Worm (Caenorhabditis elegans) whole organism, L1 larva: ENCODE data around the gene T05C7.4.

Source experiments
- C04F5.9 ChIP-seq: sonication (generic microtip); optimal IDR thresholded peaks from 2 replicates; lab custom pipeline; 2016; ENCODE audit warnings: missing genetic modification characterization, missing compliant biosample characterization
- aly-2 ChIP-seq: fragments of 150-350 bp; optimal IDR thresholded peaks from 2 replicates; lab custom pipeline; 2014; ENCODE audit warnings: missing biosample characterization, missing genetic modification characterization
- ceh-82 ChIP-seq, 3 experiments: fragments of 150-350 bp in 1 of 3; sonication (generic microtip) in 2 of 3; optimal IDR thresholded peaks; 2 replicates each; lab custom pipeline; 2014 to 2017; ENCODE audit warnings: missing biosample characterization in 3 of 3, missing genetic modification characterization in 3 of 3
- ces-1 ChIP-seq: fragments of 150-350 bp; optimal IDR thresholded peaks from 2 replicates; lab custom pipeline; 2014; ENCODE audit warnings: missing biosample characterization, missing genetic modification reagents, missing genetic modification characterization
- dsc-1 ChIP-seq: sonication (generic microtip); optimal IDR thresholded peaks from 2 replicates; lab custom pipeline; 2016; ENCODE audit warnings: mild to moderate bottlenecking, missing genetic modification characterization, missing compliant biosample characterization
- efl-1 ChIP-seq, 4 experiments: fragments of 150-350 bp; optimal IDR thresholded peaks in 3 of 4; peaks in 1 of 4; 1 replicate in 1 of 4; 2 replicates in 3 of 4; lab custom pipeline; 2014; ENCODE audit warnings: missing biosample characterization in 2 of 4, missing genetic modification characterization in 2 of 4, missing genetic modification reagents in 2 of 4
- efl-3 ChIP-seq: fragments of 200-800 bp; sonication (Bioruptor generic); optimal IDR thresholded peaks from 2 replicates; lab custom pipeline; 2018; ENCODE audit warnings: mild to moderate bottlenecking, missing genetic modification characterization, missing compliant biosample characterization
- egl-13 ChIP-seq: sonication (generic microtip); optimal IDR thresholded peaks from 2 replicates; lab custom pipeline; 2016; ENCODE audit warnings: missing genotype, missing genetic modification reagents, missing genetic modification characterization, missing compliant biosample characterization
- fkh-10 ChIP-seq: sonication (generic microtip); optimal IDR thresholded peaks from 2 replicates; lab custom pipeline; 2017; ENCODE audit warnings: missing biosample characterization, missing genetic modification reagents, missing genetic modification characterization
- fkh-4 ChIP-seq: sonication (generic microtip); optimal IDR thresholded peaks from 2 replicates; lab custom pipeline; 2016; ENCODE audit warnings: missing compliant biosample characterization, missing genetic modification characterization, borderline replicate concordance
- fkh-8 ChIP-seq: sonication (generic microtip); optimal IDR thresholded peaks from 2 replicates; lab custom pipeline; 2016; ENCODE audit warnings: mild to moderate bottlenecking, missing genetic modification characterization, missing compliant biosample characterization
- lin-13 ChIP-seq: fragments of 150-350 bp; optimal IDR thresholded peaks from 2 replicates; lab custom pipeline; 2014; ENCODE audit warnings: missing biosample characterization, missing genetic modification reagents, missing genetic modification characterization
- lin-14 ChIP-seq: fragments of 200-800 bp; sonication (Bioruptor generic); optimal IDR thresholded peaks from 2 replicates; lab custom pipeline; 2018; ENCODE audit warnings: mild to moderate bottlenecking, missing genetic modification characterization, moderate library complexity, missing compliant biosample characterization
- lsy-2 ChIP-seq, 2 experiments: fragments of 150-350 bp; optimal IDR thresholded peaks; 2 replicates each; lab custom pipeline; 2014; ENCODE audit warnings: missing biosample characterization in 2 of 2, missing genetic modification characterization in 2 of 2
- mab-9 ChIP-seq: fragments of 200-800 bp; sonication (Bioruptor generic); IDR thresholded peaks from 2 replicates; pipeline ENCODE4 v1.3.6; 2022; ENCODE audit warnings: missing genetic modification reagents, missing genetic modification characterization, missing compliant biosample characterization
- mdl-1 ChIP-seq, 2 experiments: fragments of 150-350 bp; optimal IDR thresholded peaks; 2 replicates each; lab custom pipeline; 2014 to 2017; ENCODE audit warnings: missing biosample characterization in 2 of 2, missing genetic modification characterization in 2 of 2, inconsistent platforms in 1 of 2
- nhr-11 ChIP-seq: fragments of 150-350 bp; optimal IDR thresholded peaks from 2 replicates; lab custom pipeline; 2014; ENCODE audit warnings: missing biosample characterization, missing genetic modification characterization
- nhr-12 ChIP-seq: sonication (generic microtip); optimal IDR thresholded peaks from 2 replicates; lab custom pipeline; 2017; ENCODE audit warnings: missing biosample characterization, missing genetic modification characterization
- nhr-20 ChIP-seq: sonication (generic microtip); optimal IDR thresholded peaks from 2 replicates; lab custom pipeline; 2016; ENCODE audit warnings: mild to moderate bottlenecking, missing genetic modification characterization, missing compliant biosample characterization
- nhr-47 ChIP-seq: sonication (generic microtip); optimal IDR thresholded peaks from 2 replicates; lab custom pipeline; 2016; ENCODE audit warnings: mild to moderate bottlenecking, missing genetic modification characterization, moderate library complexity, missing compliant biosample characterization
- nhr-71 ChIP-seq: sonication (generic microtip); optimal IDR thresholded peaks from 2 replicates; lab custom pipeline; 2016; ENCODE audit warnings: mild to moderate bottlenecking, missing genetic modification characterization, moderate library complexity, missing compliant biosample characterization
- nhr-76 ChIP-seq: sonication (generic microtip); optimal IDR thresholded peaks from 2 replicates; lab custom pipeline; 2017; ENCODE audit warnings: missing biosample characterization, missing genetic modification characterization
- nhr-77 ChIP-seq: fragments of 150-350 bp; optimal IDR thresholded peaks from 2 replicates; lab custom pipeline; 2014; ENCODE audit warnings: missing biosample characterization, missing genetic modification characterization
- nhr-85 ChIP-seq: sonication (generic microtip); peaks from one replicate; lab custom pipeline; 2016; ENCODE audit warnings: missing genetic modification characterization, inconsistent platforms, missing compliant biosample characterization
- pqm-1 ChIP-seq: sonication (generic microtip); optimal IDR thresholded peaks from 3 replicates; lab custom pipeline; 2017; ENCODE audit warnings: missing biosample characterization, missing genetic modification characterization
- rnt-1 ChIP-seq: sonication (generic microtip); optimal IDR thresholded peaks from 2 replicates; lab custom pipeline; 2016; ENCODE audit warnings: mild to moderate bottlenecking, missing genetic modification characterization, moderate library complexity, missing compliant biosample characterization
- skn-1 ChIP-seq: fragments of 150-350 bp; optimal IDR thresholded peaks from 2 replicates; lab custom pipeline; 2014; ENCODE audit warnings: missing biosample characterization, missing genetic modification characterization
- snpc-4 ChIP-seq: fragments of 150-350 bp; optimal IDR thresholded peaks from 2 replicates; lab custom pipeline; 2014; ENCODE audit warnings: missing biosample characterization, missing genetic modification characterization
- sox-4 ChIP-seq: sonication (generic microtip); optimal IDR thresholded peaks from 2 replicates; lab custom pipeline; 2016; ENCODE audit warnings: missing genetic modification characterization, missing compliant biosample characterization
- tbx-2 ChIP-seq: sonication (generic microtip); optimal IDR thresholded peaks from 2 replicates; lab custom pipeline; 2016; ENCODE audit warnings: missing genetic modification characterization, missing compliant biosample characterization
- tlp-1 ChIP-seq: fragments of 150-350 bp; optimal IDR thresholded peaks from 2 replicates; lab custom pipeline; 2014; ENCODE audit warnings: missing biosample characterization, missing genetic modification characterization
- unc-86 ChIP-seq: sonication (generic microtip); optimal IDR thresholded peaks from 2 replicates; lab custom pipeline; 2016; ENCODE audit warnings: missing genetic modification characterization, missing compliant biosample characterization

T05C7.4 gene

DNA sequence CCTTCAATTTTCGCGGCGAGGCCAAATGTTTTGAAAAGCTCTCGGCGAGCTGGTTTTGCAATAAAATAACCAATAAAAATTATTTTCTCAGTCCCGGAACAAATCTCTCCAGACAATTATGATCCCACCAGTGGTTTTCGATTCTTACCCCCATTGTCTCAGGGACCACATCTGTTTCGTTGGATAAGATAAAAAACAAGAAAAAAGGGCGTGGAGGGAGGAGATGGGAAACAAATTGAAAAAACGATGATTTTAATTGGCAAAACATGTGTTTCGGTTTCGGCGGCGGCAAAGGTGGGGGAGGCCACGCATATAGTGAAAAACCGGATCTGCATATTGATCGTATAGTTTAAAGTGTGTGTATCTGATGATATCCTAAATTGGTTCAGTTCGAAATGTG is 27.5 kb upstream of the T05C7.4 start:
- TF ChIP-seq rnt-1 (peak; percentile 21), nhr-85 (tag; lab: Kevin White, UChicago) (peak; percentile 74), dsc-1 (peak; percentile 94), fkh-4 (peak; percentile 68), nhr-20 (no peak)
- TF ChIP-seq, all 84 proteins: peak for 4

DNA sequence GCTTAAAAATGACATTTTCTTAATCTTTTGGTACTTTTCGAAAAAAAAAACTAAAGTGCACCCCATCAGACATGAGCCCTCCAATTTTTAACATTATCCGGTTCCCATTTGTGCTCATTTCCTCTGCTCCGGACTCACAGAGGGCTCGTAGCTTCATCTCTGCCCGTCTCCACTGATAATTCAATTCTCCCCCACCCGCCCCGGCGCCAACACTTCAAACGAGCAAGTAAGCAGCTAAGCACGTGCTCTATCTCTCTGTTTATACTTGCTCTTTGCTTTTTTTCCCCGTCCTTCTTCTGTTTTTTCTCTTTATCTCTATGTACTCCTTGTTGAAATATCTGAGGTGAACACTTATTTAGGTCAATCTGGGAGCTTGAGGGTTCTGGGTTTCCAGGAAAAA is 25.8 kb upstream of the T05C7.4 start, which contains the start of gene T05C7.9:
Gene T05C7.9, plus strand, starts transcription at position 72 of the 400 bp plus-strand sequence.
- peak; percentile 38 for TF ChIP-seq fkh-8 (tag; lab: Kevin White, UChicago)
- TF ChIP-seq efl-3 (GFP tag; lab: Kevin White, UChicago), result no peak
- TF ChIP-seq lin-14 (GFP tag; lab: Kevin White, UChicago), result peak; percentile 85
- peak in 1 of 2 experiments; percentile 17 for TF ChIP-seq lsy-2 (tag; optimal IDR thresholded peaks at IDR 0.05; lab: Kevin White, UChicago)
- TF ChIP-seq rnt-1, result peak; percentile 13
- TF ChIP-seq dsc-1, result no peak
- TF ChIP-seq ceh-82 (tag; optimal IDR thresholded peaks at IDR 0.05; lab: Kevin White, UChicago), result peak in 1 of 3 experiments; percentile 3
- TF ChIP-seq mdl-1 (tag; optimal IDR thresholded peaks at IDR 0.05; lab: Kevin White, UChicago), result peak in 1 of 2 experiments; percentile 44
- no peak for TF ChIP-seq efl-1 (optimal IDR thresholded peaks at IDR 0.05; lab: Kevin White, UChicago)
- peak in 1 of 2 experiments; percentile 87 for TF ChIP-seq efl-1 (GFP tag; optimal IDR thresholded peaks at IDR 0.05 in 1 of 2; lab: Kevin White, UChicago)
- peak; percentile 17 for TF ChIP-seq skn-1 (tag; lab: Kevin White, UChicago)
- peak; percentile 9 for TF ChIP-seq nhr-77 (tag; lab: Kevin White, UChicago)
- peak; percentile 33 for TF ChIP-seq fkh-10 (GFP tag; lab: Kevin White, UChicago)
- peak; percentile 41 for TF ChIP-seq nhr-71
- TF ChIP-seq C04F5.9 (tag; lab: Kevin White, UChicago), result no peak
- no peak for TF ChIP-seq lin-13
- TF ChIP-seq nhr-47 (tag; lab: Kevin White, UChicago), result peak; percentile 11
- peak; percentile 30 for TF ChIP-seq tbx-2 (tag; lab: Kevin White, UChicago)
- TF ChIP-seq, all 84 proteins: peak for 13

DNA sequence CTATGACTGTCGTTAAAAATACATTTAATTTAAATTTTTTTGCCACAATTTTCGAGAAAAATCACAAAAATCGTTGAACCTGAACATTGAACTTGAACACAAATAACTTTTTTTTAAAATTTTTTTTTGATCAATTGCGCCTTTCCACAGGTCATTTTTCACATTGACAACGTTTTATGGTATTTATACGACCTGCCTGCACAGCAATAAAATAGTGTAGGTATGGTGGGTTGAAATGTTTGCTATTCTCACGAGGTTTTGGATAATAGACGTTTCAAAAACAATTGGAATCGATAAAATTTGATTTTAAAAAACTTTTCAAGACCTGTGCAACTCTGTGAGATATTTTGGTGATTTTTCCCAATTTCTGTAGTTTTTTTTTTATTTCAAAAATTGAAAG is 24.8 kb upstream of the T05C7.4 start:
- TF ChIP-seq mdl-1 (tag; optimal IDR thresholded peaks at IDR 0.05; lab: Kevin White, UChicago) (no peak), unc-86 (tag; lab: Kevin White, UChicago) (no peak), nhr-85 (tag; lab: Kevin White, UChicago) (peak; percentile 22)

DNA sequence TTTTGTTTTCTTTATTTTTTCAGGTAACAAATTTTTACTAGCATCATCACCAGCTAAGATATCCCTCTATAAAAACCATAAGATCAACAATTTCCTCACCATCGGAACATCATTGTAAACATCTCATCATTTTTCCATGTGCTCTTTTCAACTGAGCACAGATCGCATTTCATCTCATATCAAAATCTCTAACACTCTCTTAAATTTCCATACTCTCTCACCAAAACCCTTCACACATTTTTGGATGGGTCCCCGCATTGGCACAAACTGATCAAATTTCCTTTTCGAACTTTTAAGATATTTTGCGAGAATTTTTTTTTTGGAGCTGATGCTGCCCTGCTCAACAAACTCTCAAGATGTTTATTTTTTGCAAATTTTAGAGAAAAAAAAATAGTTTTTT is 24.0 kb upstream of the T05C7.4 start:
- TF ChIP-seq snpc-4 (tag; lab: Kevin White, UChicago) (no peak), efl-1 (optimal IDR thresholded peaks at IDR 0.05; lab: Kevin White, UChicago) (no peak), efl-1 (GFP tag; optimal IDR thresholded peaks at IDR 0.05 in 1 of 2; lab: Kevin White, UChicago) (peak in 1 of 2 experiments; percentile 70), aly-2 (no peak), nhr-12 (tag; lab: Kevin White, UChicago) (no peak)

DNA sequence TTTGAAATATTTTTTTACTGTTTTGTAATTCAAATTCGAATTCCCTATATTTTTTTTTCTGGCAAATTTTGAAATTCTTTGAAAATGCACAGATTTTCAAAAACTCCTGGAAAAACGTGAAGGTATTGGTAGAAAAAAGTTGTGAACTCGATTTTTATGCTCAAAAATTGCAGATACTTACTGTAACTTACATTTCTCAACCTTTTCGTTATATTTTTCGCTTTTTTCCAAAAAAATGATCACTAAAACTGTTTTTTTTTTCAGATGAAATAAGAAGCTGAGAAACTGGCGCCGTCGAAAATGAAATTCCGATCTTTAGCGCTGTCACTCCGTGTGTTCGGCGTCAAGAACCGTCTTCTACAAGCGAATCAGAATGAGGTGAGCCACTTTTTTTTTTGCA is 22.6 kb upstream of the T05C7.4 start, which contains the start of gene T05C7.8:
Gene T05C7.8, plus strand, starts transcription at position 301 of the 400 bp plus-strand sequence.
- TF ChIP-seq pqm-1 (tag; lab: Kevin White, UChicago) (no peak), ces-1 (GFP tag; lab: Kevin White, UChicago) (no peak), egl-13 (tag; lab: Kevin White, UChicago) (no peak), nhr-11 (tag; lab: Kevin White, UChicago) (no peak), nhr-76 (tag; lab: Kevin White, UChicago) (no peak), nhr-20 (no peak), tlp-1 (tag; lab: Kevin White, UChicago) (no peak)
- TF ChIP-seq, all 84 proteins: peak for 0

DNA sequence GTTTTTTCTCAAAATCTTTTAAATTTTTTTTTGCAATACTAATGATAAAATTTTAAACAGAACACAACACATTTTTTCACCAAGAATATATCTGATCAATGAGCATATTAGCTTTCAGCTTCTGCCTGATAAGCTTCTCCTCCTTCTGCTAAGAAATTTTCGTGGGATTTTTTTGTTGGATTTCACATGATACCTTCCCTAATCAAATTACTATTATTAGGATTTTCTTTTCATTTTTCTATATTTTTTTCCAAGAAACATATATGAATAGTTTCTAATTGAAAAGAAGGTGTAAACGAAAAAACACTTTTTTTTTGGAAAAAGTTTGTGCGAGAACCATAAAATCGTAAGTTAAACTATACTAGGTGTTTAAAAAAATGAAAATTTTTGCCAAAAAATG is 19.7 kb upstream of the T05C7.4 start:
- peak; percentile 91 for TF ChIP-seq dsc-1
- TF ChIP-seq rnt-1, result no peak
- no peak for TF ChIP-seq mab-9 (GFP tag; lab: Robert Waterston, UW)
- peak; percentile 33 for TF ChIP-seq sox-4
- no peak for TF ChIP-seq fkh-4
